Fruit fly (Drosophila melanogaster) whole organism, wandering third instar larva: Measurements from ENCODE around the gene Sfp24Ba.

Experiments
- Hr83 ChIP-seq: fragments of 200-300 bp; sonication (Bioruptor generic); optimal IDR thresholded peaks from 2 replicates; lab custom pipeline; 2016; ENCODE audit warnings: missing biosample characterization, mild to moderate bottlenecking, missing genetic modification characterization, moderate library complexity; ENCODE audit not compliant: poor library complexity, severe bottlenecking
- Myc ChIP-seq: fragments of >200 bp; optimal IDR thresholded peaks from 2 replicates; lab custom pipeline; 2017
- ey ChIP-seq: fragments of 200-800 bp; sonication (Bioruptor generic); optimal IDR thresholded peaks from 2 replicates; lab custom pipeline; 2016; ENCODE audit warnings: missing biosample characterization, missing genetic modification characterization
- psq ChIP-seq: fragments of 200-800 bp; sonication (Bioruptor generic); optimal IDR thresholded peaks from 3 replicates; lab custom pipeline; 2017; ENCODE audit warnings: missing biosample characterization, mild to moderate bottlenecking, missing genetic modification characterization, moderate library complexity

DNA sequence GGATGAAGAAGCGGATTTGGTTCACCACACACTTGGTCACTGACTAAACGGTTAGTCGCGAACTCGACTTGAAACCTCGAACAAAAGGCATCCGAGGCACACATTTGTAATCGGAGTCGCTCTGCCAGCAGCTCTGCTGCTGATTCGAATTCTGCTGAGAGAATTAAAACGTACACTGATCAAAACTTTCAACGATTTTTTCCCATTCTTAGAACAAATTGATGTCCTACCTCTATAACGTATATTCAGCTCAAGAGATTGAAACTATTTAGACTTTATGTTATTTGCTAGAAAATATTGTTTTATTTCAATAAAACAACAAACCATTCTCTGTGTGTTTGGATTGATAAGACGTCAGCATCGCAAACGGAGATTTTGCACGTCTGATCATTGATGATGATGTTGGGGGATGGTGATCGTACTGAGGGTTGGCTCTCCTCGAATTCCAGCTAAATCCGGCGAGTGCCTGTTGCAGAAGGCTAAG, 37.1 kb upstream of the Sfp24Ba start, which contains the start of gene CG31778:
- TF ChIP-seq Hr83 (no peak), Myc (lab: Kevin White, UChicago) (no peak), psq (GFP tag; lab: Kevin White, UChicago) (peak; percentile 81), ey (peak; percentile 91)
